Fruit fly (Drosophila melanogaster) ovary, adult (tissue): ENCODE measurements around the gene CLIP-190.

Experiments used
- CG17801 ChIP-seq: fragments of 200-800 bp; optimal IDR thresholded peaks from 2 replicates; lab custom pipeline; 2019; ENCODE audit warnings: missing biosample characterization, mild to moderate bottlenecking, missing genetic modification characterization, moderate library complexity; ENCODE audit not compliant: partially characterized antibody

Gene CLIP-190

DNA sequence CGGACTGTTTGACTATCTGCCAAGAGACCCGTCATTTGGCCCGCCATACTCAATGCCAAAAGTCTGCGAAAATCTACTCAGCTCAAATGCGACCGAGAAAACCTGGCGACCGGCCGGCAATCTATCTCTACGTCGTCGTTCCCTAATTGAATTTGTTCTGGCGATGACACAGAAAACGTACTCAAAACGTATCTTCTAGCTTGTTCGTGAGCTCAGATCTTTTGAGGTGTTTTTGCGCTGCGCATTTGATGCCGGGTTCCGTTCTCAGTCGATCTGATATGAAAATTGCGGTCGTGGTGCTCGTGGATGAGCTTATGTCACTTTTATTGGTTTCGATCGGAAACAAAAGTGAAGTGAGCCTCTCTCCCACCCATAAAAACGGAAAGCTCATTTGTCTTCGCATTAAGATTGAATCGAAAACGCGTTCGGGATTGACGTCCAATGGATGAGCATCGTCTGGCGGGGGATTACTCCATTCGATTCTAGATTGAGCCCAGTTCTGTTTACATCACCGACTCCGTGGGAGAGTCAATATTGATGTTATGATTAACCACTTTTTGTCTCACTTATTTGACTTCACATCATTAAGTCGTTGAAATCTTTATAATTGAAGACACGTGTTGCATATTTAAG is 3.4 kb downstream of the CLIP-190 start:
- TF ChIP-seq CG17801, result no peak

DNA sequence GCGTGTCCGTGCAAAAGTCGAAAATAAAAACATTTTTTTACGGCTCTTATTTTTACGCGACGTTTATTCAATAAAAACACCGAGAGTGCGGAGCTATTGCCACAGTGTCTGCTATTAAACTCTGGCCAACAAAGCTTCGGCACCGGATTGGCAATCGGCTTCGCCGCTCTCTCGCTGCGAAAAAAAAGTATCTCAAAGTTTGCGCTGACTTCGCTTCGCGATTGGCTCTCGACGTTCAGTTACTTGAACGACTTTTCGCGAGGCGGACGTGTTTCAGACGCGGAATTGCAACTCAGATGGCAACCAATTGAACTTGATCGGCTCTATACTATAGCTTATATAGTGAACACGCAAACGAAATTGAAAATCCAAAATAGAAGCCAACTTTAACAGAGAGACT is 4.6 kb downstream of the CLIP-190 start:
- TF ChIP-seq CG17801, result peak; percentile 59

DNA sequence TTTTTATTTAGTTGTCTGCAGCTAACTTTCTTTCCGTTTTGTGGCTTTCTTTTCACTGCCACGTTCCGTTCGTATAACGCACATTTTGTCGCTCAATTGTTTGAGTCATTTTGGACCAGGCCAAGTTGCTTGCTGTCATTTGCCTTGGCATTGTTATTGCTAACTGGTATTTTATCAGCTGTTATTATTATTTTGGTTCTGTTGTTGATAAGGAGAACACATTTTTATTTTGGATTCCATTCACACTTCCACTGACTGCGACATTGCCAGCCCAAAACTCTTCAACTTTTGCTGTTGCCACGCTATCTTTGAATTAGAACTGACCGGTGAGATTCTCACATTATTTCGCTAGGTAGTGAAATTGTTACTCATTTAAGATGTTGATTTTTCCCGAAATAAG is 6.3 kb downstream of the CLIP-190 start:
- no peak for TF ChIP-seq CG17801

DNA sequence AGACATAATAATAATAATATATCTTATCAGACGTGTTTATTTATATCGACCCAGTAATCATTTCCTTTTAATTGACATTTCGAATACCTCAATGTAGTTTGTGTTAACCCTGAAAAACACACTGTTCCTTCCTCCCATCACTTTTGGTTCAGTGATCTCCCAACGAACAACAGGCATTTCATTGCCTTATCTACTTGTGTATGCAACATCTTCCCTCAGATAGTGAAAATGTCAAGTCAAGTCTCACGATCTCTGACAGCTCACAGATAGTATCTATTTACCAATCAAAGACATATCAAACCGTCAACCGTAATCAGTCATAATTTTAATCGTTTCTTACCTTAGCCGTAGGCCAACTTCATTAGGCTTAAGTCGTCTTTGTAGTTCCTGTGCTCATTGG is 10.4 kb downstream of the CLIP-190 start:
- TF ChIP-seq CG17801, result no peak

DNA sequence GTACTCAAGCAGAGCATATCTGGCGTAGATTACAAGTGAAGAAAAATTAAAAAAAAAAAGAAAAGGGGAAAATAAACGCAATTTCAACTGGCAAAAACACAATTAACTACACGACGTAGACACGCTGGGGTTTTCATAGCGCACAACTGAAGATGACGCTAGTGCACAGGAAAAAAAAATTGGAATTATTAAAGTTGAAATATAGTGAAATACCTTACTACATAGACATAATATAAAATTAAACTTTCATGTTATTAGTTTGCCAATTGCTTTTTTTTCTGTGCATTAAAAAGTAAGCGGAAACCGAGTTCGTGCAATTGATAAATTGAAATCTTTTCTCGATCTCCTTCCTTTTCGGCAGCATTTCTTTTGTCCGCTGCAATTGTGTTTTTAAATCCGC is 12.9 kb downstream of the CLIP-190 start:
- no peak for TF ChIP-seq CG17801

DNA sequence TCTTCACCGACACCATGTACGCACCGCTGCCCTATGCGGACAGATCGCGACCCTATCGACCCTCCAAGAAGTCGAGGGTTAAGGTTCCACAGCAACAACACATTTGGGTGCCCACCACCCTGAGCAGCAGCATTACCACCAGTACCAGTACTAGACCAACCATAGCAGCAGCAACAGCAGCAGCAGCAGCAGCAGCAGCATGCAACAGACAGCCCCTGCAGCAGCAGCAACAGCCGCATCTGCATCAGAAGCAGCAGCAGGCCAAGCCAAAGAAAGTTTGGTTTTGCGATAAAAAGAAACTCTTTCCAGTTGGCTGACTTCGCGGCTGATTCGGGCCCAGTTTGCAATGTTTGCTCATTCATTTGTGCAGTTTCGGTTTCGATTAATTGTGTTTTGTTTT is 18.0 kb downstream of the CLIP-190 start:
- no peak for TF ChIP-seq CG17801

DNA sequence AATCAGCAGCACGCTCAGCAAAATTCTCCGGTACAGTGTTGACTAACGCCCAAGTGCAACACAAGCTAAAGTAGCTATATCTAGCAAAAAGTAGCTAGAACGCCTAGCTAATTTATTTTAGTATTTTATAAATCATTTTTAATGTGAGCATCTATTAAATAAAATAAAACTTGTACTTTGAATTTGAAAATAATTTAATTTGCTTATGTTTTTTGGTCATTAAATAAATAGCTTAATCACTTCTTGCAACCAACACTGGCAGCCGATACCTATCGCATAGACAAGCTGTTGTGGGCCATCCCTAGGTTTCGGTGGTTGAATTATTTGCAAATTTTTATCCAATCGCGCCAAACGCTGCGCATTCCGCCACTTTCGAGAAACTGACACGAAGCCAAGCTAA is 25.9 kb downstream of the CLIP-190 start, which contains the start of the genes Polr2J and CG15141:
Polr2J (minus strand) TSS at position 49 of the 400 bp plus-strand sequence.
CG15141 (plus strand) TSS at position 284 of the 400 bp plus-strand sequence.
- peak; percentile 84 for TF ChIP-seq CG17801

DNA sequence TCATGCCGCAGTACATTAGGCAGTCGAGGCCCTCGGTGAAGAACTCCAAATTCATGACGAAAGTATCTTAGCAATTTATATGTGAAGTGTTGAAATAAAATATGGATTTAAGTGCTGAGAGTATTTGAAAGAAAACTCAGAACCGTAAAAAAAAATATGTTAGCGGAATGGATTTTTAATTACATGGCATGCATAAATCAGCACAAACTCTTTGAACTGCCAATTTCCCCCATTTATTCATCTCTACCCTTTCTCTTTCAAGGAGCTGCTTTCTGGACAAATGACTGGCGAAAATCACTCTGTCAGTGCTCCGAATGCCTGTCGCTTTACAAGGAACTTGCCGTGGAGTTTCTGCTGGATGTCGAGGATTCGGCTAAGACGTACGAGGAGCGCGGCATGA is 28.0 kb downstream of the CLIP-190 start, which contains the start of gene Rsph9:
Rsph9 (minus strand) TSS at position 101 of the 400 bp plus-strand sequence.
- TF ChIP-seq CG17801, result no peak

DNA sequence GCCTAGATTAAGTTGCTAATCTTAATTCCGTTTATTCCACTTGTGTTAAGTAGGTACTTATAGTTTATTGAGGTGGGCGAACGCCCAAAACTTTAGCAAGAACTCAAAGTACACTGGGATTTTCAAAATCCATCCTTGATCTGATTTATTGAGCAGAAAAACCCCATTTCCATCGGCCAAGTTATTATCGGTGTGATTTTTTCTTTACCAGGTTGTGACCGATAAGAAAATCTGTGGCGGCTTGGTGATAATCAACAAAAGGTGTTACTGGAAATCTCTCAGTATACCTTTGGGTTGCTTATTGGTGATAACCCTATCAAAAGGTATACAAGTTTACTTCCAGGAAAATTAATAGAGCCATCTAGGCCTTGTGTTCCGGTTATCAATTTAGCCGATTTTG is 35.9 kb downstream of the CLIP-190 start:
- TF ChIP-seq CG17801, result no peak

DNA sequence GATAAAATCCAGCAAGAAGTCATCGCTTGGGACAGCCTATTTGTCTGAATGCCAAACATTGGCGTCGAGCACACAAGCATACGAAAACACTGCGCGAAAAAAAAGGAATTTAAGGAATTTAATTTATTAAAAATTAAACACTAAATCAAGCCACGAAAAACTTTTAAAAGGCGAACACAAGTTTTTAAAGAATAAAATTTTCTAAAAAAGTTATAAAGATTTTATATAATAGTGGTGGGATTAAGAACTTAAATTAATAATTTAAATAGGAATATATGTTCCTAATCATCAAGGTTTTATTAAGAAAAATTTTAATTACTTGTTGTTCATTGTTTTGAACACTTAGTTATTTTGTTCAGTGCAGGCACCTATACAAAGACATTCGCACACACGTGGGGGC is 36.9 kb downstream of the CLIP-190 start:
- TF ChIP-seq CG17801, result no peak

DNA sequence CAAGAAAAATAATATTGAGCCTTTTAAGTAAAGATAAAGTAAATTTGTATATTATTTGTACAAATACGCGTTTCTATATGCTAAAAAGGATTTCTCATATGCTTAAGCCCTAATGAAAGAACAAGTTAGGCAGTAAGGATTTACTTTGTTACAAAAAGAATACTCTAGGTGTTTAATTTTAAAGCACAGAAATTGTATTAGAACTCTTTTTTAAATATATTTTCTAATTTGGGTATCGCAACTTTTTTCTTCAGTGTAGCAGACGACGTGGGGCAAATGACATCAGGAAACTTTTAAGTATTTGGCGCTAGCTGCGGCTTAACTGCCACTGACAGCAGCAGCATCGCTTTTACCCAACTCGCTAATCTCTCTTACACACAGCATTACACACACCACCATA is 37.6 kb downstream of the CLIP-190 start:
- no peak for TF ChIP-seq CG17801

DNA sequence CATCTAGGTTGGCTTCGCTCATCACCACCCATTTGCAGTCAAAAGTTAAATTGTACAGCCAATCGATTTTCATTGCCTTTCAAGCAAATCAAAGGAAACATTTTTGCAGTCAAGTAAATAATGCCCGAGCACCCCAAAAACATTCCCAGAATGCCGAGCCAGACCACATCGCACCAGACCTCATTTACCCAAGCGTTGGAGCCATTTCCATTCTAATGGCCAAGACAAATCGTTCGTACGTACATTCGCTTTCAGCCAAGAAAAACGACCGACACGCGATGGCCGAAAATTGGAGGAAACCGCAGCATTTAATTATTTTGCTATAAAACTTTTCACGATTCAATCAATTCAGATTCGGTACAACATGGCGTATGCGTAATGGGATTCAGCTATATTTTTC is 40.5 kb downstream of the CLIP-190 start:
- no peak for TF ChIP-seq CG17801

DNA sequence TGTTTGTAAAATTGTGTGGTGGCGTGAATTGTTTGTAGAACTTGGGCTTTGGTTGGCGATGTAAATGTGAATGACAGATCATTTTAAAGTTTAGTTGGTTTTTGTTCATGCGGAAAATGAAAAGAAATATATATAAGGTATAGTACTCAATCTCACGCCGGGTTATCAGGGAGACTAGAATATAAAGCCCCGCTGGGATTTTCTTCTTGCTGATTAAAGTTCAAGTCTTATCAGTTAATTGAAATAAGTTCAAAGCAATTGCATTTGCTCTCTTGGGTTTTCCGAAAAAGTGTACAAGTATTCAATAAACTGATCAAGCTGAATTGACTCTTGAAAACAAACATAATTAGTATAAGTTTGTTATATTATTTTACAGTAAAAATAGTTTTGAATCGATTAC is 40.9 kb downstream of the CLIP-190 start:
- TF ChIP-seq CG17801, result no peak

DNA sequence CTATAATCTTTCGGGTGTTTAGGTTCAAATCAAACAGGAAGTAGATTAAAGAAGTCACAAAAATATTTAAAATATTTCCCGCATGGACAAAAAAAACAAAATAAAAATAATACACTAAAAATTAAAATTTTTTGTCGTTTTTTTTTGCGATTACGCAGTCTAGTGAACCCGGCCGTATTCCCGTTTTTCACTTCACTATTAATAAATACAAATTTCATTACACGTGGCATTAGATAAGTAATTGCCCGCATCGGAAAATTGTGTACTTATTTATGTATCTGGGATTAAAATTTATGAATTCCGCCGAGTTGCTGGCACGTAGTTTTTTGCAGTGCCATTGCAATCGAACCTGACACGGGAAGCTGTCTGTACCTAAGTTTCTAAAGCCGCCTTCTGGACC is 42.7 kb downstream of the CLIP-190 start:
- no peak for TF ChIP-seq CG17801

DNA sequence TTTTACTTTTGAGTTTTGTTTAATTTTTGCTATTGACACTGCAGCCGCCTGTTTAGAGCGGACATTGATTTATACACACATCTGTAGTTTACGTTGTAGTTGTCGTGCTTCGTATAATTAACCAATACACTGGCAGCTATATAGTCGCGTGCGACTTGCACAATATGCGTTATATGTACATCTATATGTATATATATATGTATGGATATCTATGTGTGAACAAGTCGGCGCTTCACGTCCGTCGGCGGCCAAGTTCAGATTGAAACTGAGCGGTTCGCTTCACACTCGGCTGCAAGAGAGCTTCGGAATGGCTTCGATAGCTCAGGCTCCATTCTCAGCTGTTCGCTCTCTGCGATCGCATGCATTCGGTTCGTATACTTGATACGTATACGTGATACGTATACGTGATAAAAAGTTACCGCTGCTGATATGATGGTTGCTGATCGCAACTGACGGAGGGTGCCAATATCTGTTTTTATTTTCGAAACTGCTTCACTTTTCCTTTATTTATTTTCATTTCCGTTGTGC is 43.5 kb downstream of the CLIP-190 start:
- peak; percentile 48 for TF ChIP-seq CG17801

DNA sequence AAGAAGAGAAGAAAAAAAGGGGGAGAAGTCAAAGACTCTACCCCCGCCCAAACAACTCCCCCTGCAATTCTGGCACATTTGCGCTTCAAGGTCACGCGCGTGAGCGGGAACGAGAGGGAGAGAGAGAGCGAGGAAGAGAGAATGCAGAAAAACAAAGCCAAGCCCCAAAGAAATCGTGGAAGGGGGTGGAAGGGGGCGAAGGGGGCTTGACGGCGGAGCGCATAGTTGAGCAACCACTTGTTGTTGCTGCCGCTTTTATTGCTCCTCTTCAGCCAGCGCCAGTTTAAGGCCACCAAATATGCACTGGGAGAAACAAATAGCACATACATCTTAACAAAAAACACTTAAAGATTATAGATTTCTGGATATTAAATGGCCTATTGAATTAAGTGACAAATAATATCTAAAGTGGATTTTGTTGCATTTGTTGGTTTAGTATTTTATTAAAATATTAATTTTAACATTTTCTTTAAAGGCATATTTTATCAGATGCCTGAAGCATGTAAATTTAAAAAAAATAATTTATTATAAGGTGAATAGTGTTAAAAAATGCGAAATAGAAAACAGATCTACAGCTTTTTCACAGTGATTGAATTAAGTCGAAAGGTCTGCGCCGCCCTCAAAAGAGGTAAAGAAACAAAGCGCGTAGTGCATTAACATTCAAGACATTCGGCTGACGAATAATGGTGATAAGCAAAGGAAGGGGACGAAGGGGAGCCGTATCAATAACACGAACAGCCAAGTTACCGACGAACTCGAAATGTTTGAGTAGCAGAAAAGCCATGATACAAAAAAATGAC is 45.5 kb downstream of the CLIP-190 start:
- peak; percentile 21 for TF ChIP-seq CG17801

DNA sequence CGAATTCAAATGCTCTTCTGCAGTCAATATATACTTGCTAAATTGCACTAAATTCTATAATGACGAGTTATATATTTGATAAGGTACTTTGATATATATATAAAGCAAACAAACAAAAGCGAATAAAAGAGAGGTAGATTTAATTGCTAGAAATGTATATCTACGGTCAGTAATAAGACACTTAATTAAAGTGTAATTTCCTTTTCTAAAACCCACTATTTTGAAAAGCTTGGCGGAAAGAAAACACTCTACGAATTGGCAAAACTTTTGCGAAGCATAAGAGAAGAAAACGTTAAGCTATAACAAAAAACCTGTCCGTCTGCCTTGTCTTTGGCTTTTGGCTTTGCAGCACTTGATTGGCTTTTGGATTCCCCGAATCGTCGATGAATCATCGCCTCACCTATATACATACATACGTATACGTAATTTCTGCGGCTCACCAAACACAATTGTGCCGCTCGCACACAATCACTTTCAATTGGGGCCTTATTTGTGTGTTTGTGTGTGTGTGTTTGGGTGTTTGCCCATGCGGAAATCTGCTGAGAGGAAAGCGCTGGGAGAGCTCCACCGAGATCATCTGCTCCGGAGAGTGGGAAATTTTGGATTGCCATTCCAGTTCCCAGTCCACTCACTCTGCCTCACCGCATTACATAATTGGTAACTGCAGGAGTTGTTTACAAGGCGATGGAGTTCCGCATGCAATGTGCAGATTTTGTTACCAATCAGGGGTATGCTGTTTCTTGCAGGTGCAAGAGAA is 46.3 kb downstream of the CLIP-190 start:
- TF ChIP-seq CG17801, result no peak
